Worm (Caenorhabditis elegans) whole organism, L4/young adult: Measurements from ENCODE around the gene gln-1.

Experiments
- dao-5 ChIP-seq: sonication (generic microtip); optimal IDR thresholded peaks from 2 replicates; lab custom pipeline; 2016; ENCODE audit warnings: missing genotype, missing genetic modification characterization, moderate library complexity, missing compliant biosample characterization
- him-1 ChIP-seq: sonication (generic microtip); optimal IDR thresholded peaks from 2 replicates; lab custom pipeline; 2016; ENCODE audit warnings: missing genotype, missing genetic modification reagents, missing genetic modification characterization, missing compliant biosample characterization

DNA sequence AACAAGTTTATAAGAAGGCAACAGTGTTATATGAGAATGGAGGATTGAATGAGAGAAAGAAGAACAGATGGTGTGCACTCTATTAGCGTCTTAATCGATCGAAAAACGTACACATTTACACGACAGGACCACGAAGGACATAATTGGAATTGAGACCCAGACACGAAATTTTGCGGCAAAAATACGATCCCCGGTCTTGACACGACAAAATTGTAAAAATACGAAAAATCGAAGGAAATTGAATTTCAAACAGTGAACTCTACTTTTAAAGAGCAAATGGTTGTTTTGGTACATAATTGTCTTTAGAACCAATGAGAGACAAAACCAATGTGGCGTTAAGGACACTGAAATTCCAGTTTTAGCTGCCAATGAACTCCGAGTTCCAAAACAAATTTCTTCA lies 35.6 kb upstream of the gln-1 start, which contains the start of gene lelo-3:
- TF ChIP-seq him-1 (tag; lab: Kevin White, UChicago): no peak
- no peak for TF ChIP-seq dao-5 (tag; lab: Kevin White, UChicago)
